Fruit fly (Drosophila melanogaster) whole organism, embryonic: ENCODE results near the gene Hr96.
A peak's percentile ranks its signal among the peaks of the same experiment; 100 is the strongest.

ENCODE experiments used
- CG1024 ChIP-seq: fragments of 200-800 bp; sonication (Bioruptor generic); IDR thresholded peaks from 2 replicates; pipeline ENCODE4 v1.3.6; 2022; ENCODE audit warnings: missing biosample characterization, missing genetic modification characterization
- CG1233 ChIP-seq: fragments of 200-800 bp; sonication (Bioruptor generic); optimal IDR thresholded peaks from 4 replicates; lab custom pipeline; 2018; ENCODE audit warnings: missing biosample characterization, mild to moderate bottlenecking, missing genetic modification characterization
- CG14441 ChIP-seq: fragments of 200-800 bp; sonication (Bioruptor generic); IDR thresholded peaks from 2 replicates; pipeline ENCODE4 v1.3.6; 2022; ENCODE audit warnings: missing biosample characterization, missing genetic modification characterization
- CG14667 ChIP-seq: fragments of 200-800 bp; sonication (Bioruptor generic); IDR thresholded peaks from 2 replicates; pipeline ENCODE4 v1.3.6; 2022; ENCODE audit warnings: missing biosample characterization, missing genetic modification characterization
- CG15601 ChIP-seq: fragments of 200-800 bp; sonication (Bioruptor generic); optimal IDR thresholded peaks from 3 replicates; lab custom pipeline; 2019; ENCODE audit warnings: missing biosample characterization, mild to moderate bottlenecking, missing genetic modification characterization, moderate library complexity
- CG17186 ChIP-seq: fragments of 200-800 bp; sonication (Bioruptor generic); optimal IDR thresholded peaks from 3 replicates; lab custom pipeline; 2017; ENCODE audit warnings: missing biosample characterization, missing genetic modification reagents, missing genetic modification characterization
- CG17829 ChIP-seq: fragments of 200-800 bp; optimal IDR thresholded peaks from 2 replicates; lab custom pipeline; 2019; ENCODE audit warnings: missing biosample characterization, mild to moderate bottlenecking, missing genetic modification characterization, moderate library complexity
- CG17912 ChIP-seq: fragments of 200-800 bp; sonication (Bioruptor generic); optimal IDR thresholded peaks from 2 replicates; lab custom pipeline; 2018; ENCODE audit warnings: missing biosample characterization, mild to moderate bottlenecking, missing genetic modification characterization
- CG18764 ChIP-seq: fragments of 200-800 bp; sonication (Bioruptor generic); optimal IDR thresholded peaks from 3 replicates; lab custom pipeline; 2016; ENCODE audit warnings: missing biosample characterization, missing genetic modification characterization
- CG2199 ChIP-seq: fragments of 200-800 bp; sonication (Bioruptor generic); IDR thresholded peaks from 3 replicates; pipeline ENCODE4 v1.3.6; 2022; ENCODE audit warnings: missing biosample characterization, missing genetic modification characterization
- CG31365 ChIP-seq: fragments of 200-800 bp; sonication (Bioruptor generic); optimal IDR thresholded peaks from 2 replicates; lab custom pipeline; 2018; ENCODE audit warnings: missing biosample characterization, mild to moderate bottlenecking, missing genetic modification characterization
- CG34224 ChIP-seq: fragments of 200-800 bp; sonication (Bioruptor generic); IDR thresholded peaks from 3 replicates; pipeline ENCODE4 v1.3.6; 2022; ENCODE audit warnings: missing biosample characterization, missing genetic modification characterization; ENCODE audit not compliant: partially characterized antibody
- CG4617 ChIP-seq: fragments of 200-800 bp; sonication (Bioruptor generic); optimal IDR thresholded peaks from 3 replicates; lab custom pipeline; 2016; ENCODE audit warnings: missing biosample characterization, missing genetic modification characterization, borderline replicate concordance
- CG4707 ChIP-seq: fragments of 200-800 bp; sonication (Bioruptor generic); optimal IDR thresholded peaks from 2 replicates; lab custom pipeline; 2018; ENCODE audit warnings: missing biosample characterization, mild to moderate bottlenecking, missing genetic modification characterization, moderate library complexity
- CG5953 ChIP-seq: fragments of 200-800 bp; sonication (Bioruptor generic); IDR thresholded peaks from 2 replicates; pipeline ENCODE4 v1.3.6; 2022; ENCODE audit warnings: missing biosample characterization, missing genetic modification characterization
- CG6175 ChIP-seq: fragments of 200-800 bp; sonication (Bioruptor generic); IDR thresholded peaks from 3 replicates; pipeline ENCODE4 v1.3.6; 2022; ENCODE audit warnings: missing biosample characterization, missing genetic modification characterization
- CG6854 ChIP-seq: fragments of 200-800 bp; sonication (Bioruptor generic); optimal IDR thresholded peaks from 3 replicates; lab custom pipeline; 2017; ENCODE audit warnings: missing biosample characterization, mild to moderate bottlenecking, missing genetic modification characterization
- CG7786 ChIP-seq: fragments of 200-800 bp; sonication (Bioruptor generic); optimal IDR thresholded peaks from 2 replicates; lab custom pipeline; 2016; ENCODE audit warnings: missing biosample characterization, missing genetic modification characterization
- CG9215 ChIP-seq: fragments of 200-800 bp; sonication (Bioruptor generic); IDR thresholded peaks from 2 replicates; pipeline ENCODE4 v1.3.6; 2022; ENCODE audit warnings: missing biosample characterization, missing genetic modification characterization
- Camta ChIP-seq: fragments of 200-800 bp; sonication (Bioruptor generic); optimal IDR thresholded peaks from 2 replicates; lab custom pipeline; 2016; ENCODE audit warnings: missing biosample characterization, missing genetic modification characterization
- Chrac-16 ChIP-seq: fragments of 200-800 bp; sonication (Bioruptor generic); optimal IDR thresholded peaks from 3 replicates; lab custom pipeline; 2016; ENCODE audit warnings: missing biosample characterization, missing genetic modification characterization
- CkIIα-i1 ChIP-seq: fragments of 200-800 bp; sonication (Bioruptor generic); IDR thresholded peaks from 2 replicates; pipeline ENCODE4 v1.3.6; 2022; ENCODE audit warnings: missing biosample characterization, missing genetic modification characterization
- Dll ChIP-seq: fragments of 200-800 bp; sonication (Bioruptor generic); IDR thresholded peaks from 4 replicates; pipeline ENCODE4 v1.3.6; 2022; ENCODE audit warnings: missing biosample characterization, missing genetic modification characterization; ENCODE audit not compliant: partially characterized antibody
- Eip74EF ChIP-seq, 2 experiments: fragments of 200-800 bp in 1 of 2; fragments of >200 bp in 1 of 2; sonication (Bioruptor generic) in 1 of 2; optimal IDR thresholded peaks; 2 replicates each; lab custom pipeline; 2017 to 2019; ENCODE audit warnings: missing biosample characterization in 2 of 2, missing genetic modification characterization in 2 of 2, mild to moderate bottlenecking in 1 of 2, moderate library complexity in 1 of 2
- HmgZ ChIP-seq: fragments of 200-800 bp; sonication (Bioruptor generic); optimal IDR thresholded peaks from 2 replicates; lab custom pipeline; 2018; ENCODE audit warnings: missing biosample characterization, mild to moderate bottlenecking, missing genetic modification characterization
- MBD-R2 ChIP-seq: fragments of 200-800 bp; sonication (Bioruptor generic); IDR thresholded peaks from 2 replicates; pipeline ENCODE4 v1.3.6; 2022; ENCODE audit warnings: missing biosample characterization, missing genetic modification characterization
- MTF-1 ChIP-seq: fragments of 200-800 bp; sonication (Bioruptor generic); optimal IDR thresholded peaks from 2 replicates; lab custom pipeline; 2018; ENCODE audit warnings: missing biosample characterization, mild to moderate bottlenecking, missing genetic modification characterization, borderline replicate concordance
- Max ChIP-seq: fragments of 200-800 bp; sonication (Bioruptor generic); optimal IDR thresholded peaks from 2 replicates; lab custom pipeline; 2016; ENCODE audit warnings: missing biosample characterization, mild to moderate bottlenecking, missing genetic modification characterization
- Med ChIP-seq: fragments of 200-800 bp; sonication (Bioruptor generic); peaks from one replicate; lab custom pipeline; 2016; ENCODE audit warnings: missing biosample characterization, missing genetic modification characterization, mild to moderate bottlenecking, inconsistent platforms, moderate library complexity
- NFAT ChIP-seq: fragments of 200-800 bp; sonication (Bioruptor generic); IDR thresholded peaks from 2 replicates; pipeline ENCODE4 v1.3.6; 2022; ENCODE audit warnings: missing biosample characterization, missing genetic modification characterization
- PHDP ChIP-seq: fragments of 200-800 bp; sonication (Bioruptor generic); optimal IDR thresholded peaks from 3 replicates; lab custom pipeline; 2018; ENCODE audit warnings: missing biosample characterization, mild to moderate bottlenecking, missing genetic modification characterization, moderate library complexity
- al ChIP-seq: fragments of 200-800 bp; sonication (Bioruptor generic); IDR thresholded peaks from 2 replicates; pipeline ENCODE4 v1.3.6; 2022; ENCODE audit warnings: missing biosample characterization, missing genetic modification characterization
- ato ChIP-seq: fragments of 200-800 bp; sonication (Bioruptor generic); IDR thresholded peaks from 2 replicates; pipeline ENCODE4 v1.3.6; 2022; ENCODE audit warnings: missing biosample characterization, missing genetic modification characterization; ENCODE audit not compliant: partially characterized antibody
- cwo ChIP-seq: fragments of 200-800 bp; sonication (Bioruptor generic); optimal IDR thresholded peaks from 3 replicates; lab custom pipeline; 2017; ENCODE audit warnings: missing biosample characterization, missing genetic modification characterization, mild to moderate bottlenecking, moderate library complexity, missing genetic modification reagents
- da ChIP-seq: fragments of 200-800 bp; sonication (Bioruptor generic); optimal IDR thresholded peaks from 2 replicates; lab custom pipeline; 2016; ENCODE audit warnings: missing biosample characterization, missing genetic modification characterization
- dmrt99B ChIP-seq: fragments of 200-800 bp; sonication (Bioruptor generic); optimal IDR thresholded peaks from 2 replicates; lab custom pipeline; 2018; ENCODE audit warnings: missing biosample characterization, mild to moderate bottlenecking, missing genetic modification characterization, moderate library complexity
- dpn ChIP-seq, 2 experiments: fragments of 200-800 bp; sonication (Bioruptor generic); optimal IDR thresholded peaks; 3 replicates each; lab custom pipeline; 2016; ENCODE audit warnings: missing biosample characterization in 2 of 2, missing genetic modification characterization in 2 of 2
- eve ChIP-seq, 2 experiments: fragments of >200 bp; optimal IDR thresholded peaks; 2 replicates each; lab custom pipeline; 2017; ENCODE audit warnings: missing biosample characterization in 2 of 2, missing genetic modification characterization in 2 of 2
- grau ChIP-seq: fragments of 200-800 bp; optimal IDR thresholded peaks from 3 replicates; lab custom pipeline; 2019; ENCODE audit warnings: missing biosample characterization, mild to moderate bottlenecking, missing genetic modification characterization, moderate library complexity
- lbe ChIP-seq: fragments of 200-800 bp; sonication (Bioruptor generic); optimal IDR thresholded peaks from 2 replicates; lab custom pipeline; 2016; ENCODE audit warnings: missing biosample characterization, mild to moderate bottlenecking, missing genetic modification characterization
- lola ChIP-seq, 3 experiments: fragments of >200 bp in 2 of 3; fragments of 200-800 bp in 1 of 3; sonication (Bioruptor generic) in 1 of 3; optimal IDR thresholded peaks; 2 replicates each; lab custom pipeline; 2017 to 2019; ENCODE audit warnings: missing biosample characterization in 3 of 3, missing genetic modification characterization in 3 of 3, mild to moderate bottlenecking in 1 of 3, moderate library complexity in 1 of 3
- peb ChIP-seq: fragments of 200-800 bp; sonication (Bioruptor generic); IDR thresholded peaks from 2 replicates; pipeline ENCODE4 v1.3.6; 2022; ENCODE audit warnings: missing biosample characterization, missing genetic modification characterization
- phol ChIP-seq: fragments of 200-800 bp; sonication (Bioruptor generic); optimal IDR thresholded peaks from 3 replicates; lab custom pipeline; 2018; ENCODE audit warnings: missing biosample characterization, mild to moderate bottlenecking, missing genetic modification characterization, moderate library complexity
- pros ChIP-seq: fragments of 200-800 bp; sonication (Bioruptor generic); optimal IDR thresholded peaks from 3 replicates; lab custom pipeline; 2019; ENCODE audit warnings: missing biosample characterization, mild to moderate bottlenecking, missing genetic modification characterization, moderate library complexity
- repo ChIP-seq: fragments of 200-800 bp; sonication (Bioruptor generic); optimal IDR thresholded peaks from 2 replicates; lab custom pipeline; 2016; ENCODE audit warnings: missing biosample characterization, missing genetic modification characterization
- sens ChIP-seq: fragments of 200-800 bp; sonication (Bioruptor generic); peaks from one replicate; lab custom pipeline; 2016; ENCODE audit warnings: missing biosample characterization, missing genetic modification characterization
- stwl ChIP-seq: fragments of 200-800 bp; sonication (Bioruptor generic); optimal IDR thresholded peaks from 3 replicates; lab custom pipeline; 2018; ENCODE audit warnings: missing biosample characterization, mild to moderate bottlenecking, missing genetic modification characterization, moderate library complexity
- tna ChIP-seq: fragments of 200-800 bp; sonication (Bioruptor generic); IDR thresholded peaks from 2 replicates; pipeline ENCODE4 v1.3.6; 2022; ENCODE audit warnings: missing biosample characterization, missing genetic modification characterization; ENCODE audit not compliant: partially characterized antibody
- tup ChIP-seq: fragments of 200-800 bp; sonication (Bioruptor generic); optimal IDR thresholded peaks from 2 replicates; lab custom pipeline; 2016; ENCODE audit warnings: missing biosample characterization, mild to moderate bottlenecking, missing genetic modification characterization, moderate library complexity
- twi ChIP-seq: fragments of 200-800 bp; optimal IDR thresholded peaks from 2 replicates; lab custom pipeline; 2019; ENCODE audit warnings: missing biosample characterization, mild to moderate bottlenecking, missing genetic modification characterization, moderate library complexity

The Hr96 gene

DNA sequence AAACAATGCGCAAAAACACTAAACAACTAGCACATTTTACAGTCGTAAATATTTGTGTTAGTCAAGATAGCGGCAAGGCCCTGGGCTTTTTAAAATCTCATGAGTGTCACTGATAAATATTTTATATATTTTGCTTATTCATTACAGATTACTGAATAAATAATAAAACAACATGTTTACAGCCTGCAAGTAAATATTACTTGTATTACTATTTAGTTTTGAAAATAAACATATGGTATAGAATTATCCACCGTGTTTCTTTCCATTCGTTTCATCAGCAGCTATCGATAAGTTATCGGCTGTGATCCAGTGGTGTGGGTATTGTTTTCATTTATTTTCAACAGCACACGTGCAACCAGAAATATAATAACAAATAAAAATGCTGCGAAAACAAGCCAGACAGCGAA, 49.5 kb downstream of the Hr96 start, which contains the start of the genes shams and CG11920:
shams (minus strand) TSS at position 50 of the 407 bp plus-strand sequence.
CG11920 (plus strand) TSS at position 320 of the 407 bp plus-strand sequence.
- no peak for TF ChIP-seq dmrt99B (tag; lab: Kevin White, UChicago)
- TF ChIP-seq pros (GFP tag; lab: Kevin White, UChicago) = no peak
- no peak for TF ChIP-seq al (GFP tag; lab: Robert Waterston, UW)
- peak; percentile 40 for TF ChIP-seq cwo
- no peak for TF ChIP-seq CG7786 (GFP tag; lab: Kevin White, UChicago)
- TF ChIP-seq CG6854 (GFP tag; lab: Kevin White, UChicago) = no peak
- peak; percentile 57; the same call in 1 of the 2 replicates for TF ChIP-seq ato (GFP tag; lab: Robert Waterston, UW)
- TF ChIP-seq CG31365 (tag; lab: Kevin White, UChicago) = no peak
- TF ChIP-seq CkIIα-i1 (GFP tag; lab: Robert Waterston, UW) = no peak
- peak; percentile 10 for TF ChIP-seq phol
- TF ChIP-seq CG14441 (GFP tag; lab: Robert Waterston, UW) = no peak
- TF ChIP-seq MBD-R2 (GFP tag; lab: Robert Waterston, UW) = peak; percentile 62; the same call in 1 of the 2 replicates
- TF ChIP-seq stwl (tag; lab: Kevin White, UChicago) = peak; percentile 52
- no peak for TF ChIP-seq CG18764
- TF ChIP-seq CG15601 (tag; lab: Kevin White, UChicago) = peak; percentile 42
- peak; percentile 32 for TF ChIP-seq grau (tag; lab: Kevin White, UChicago)
- peak; percentile 14 for TF ChIP-seq CG17186 (GFP tag; lab: Kevin White, UChicago)
- no peak for TF ChIP-seq MTF-1 (GFP tag; lab: Kevin White, UChicago)
- TF ChIP-seq repo = no peak
- 0 out of 2 replicates have a peak, but pooled peaks have one; percentile 37 for TF ChIP-seq tna (GFP tag; lab: Robert Waterston, UW)
- peak; percentile 79 for TF ChIP-seq Med
- no peak for TF ChIP-seq CG1233 (GFP tag; lab: Kevin White, UChicago)
- TF ChIP-seq sens (GFP tag; lab: Kevin White, UChicago) = peak; percentile 80
- TF ChIP-seq CG34224 (GFP tag; lab: Robert Waterston, UW) = peak; percentile 73; the same call in 1 of the 3 replicates
- TF ChIP-seq CG14667 = no peak
- TF ChIP-seq peb = no peak
- TF ChIP-seq CG4617 (GFP tag; lab: Kevin White, UChicago) = peak; percentile 60
- TF ChIP-seq Eip74EF (GFP tag; optimal IDR thresholded peaks at IDR 0.05; lab: Kevin White, UChicago) = no peak
- TF ChIP-seq Dll (GFP tag; lab: Robert Waterston, UW) = peak; percentile 73; the same call in 3 of the 4 replicates
- peak; percentile 23 for TF ChIP-seq HmgZ (tag; lab: Kevin White, UChicago)
- no peak for TF ChIP-seq CG6175 (GFP tag; lab: Robert Waterston, UW)
- TF ChIP-seq eve (GFP tag; optimal IDR thresholded peaks at IDR 0.05; lab: Kevin White, UChicago) = no peak
- peak; percentile 68 for TF ChIP-seq Max (GFP tag; lab: Kevin White, UChicago)
- no peak for TF ChIP-seq CG17912 (GFP tag; lab: Kevin White, UChicago)
- no peak for TF ChIP-seq CG2199
- TF ChIP-seq CG1024 (GFP tag; lab: Robert Waterston, UW) = no peak
- no peak for TF ChIP-seq CG4707 (GFP tag; lab: Kevin White, UChicago)
- TF ChIP-seq NFAT (GFP tag; lab: Robert Waterston, UW) = no peak
- TF ChIP-seq dpn (GFP tag; optimal IDR thresholded peaks at IDR 0.05; lab: Kevin White, UChicago) = peak in 1 of 2 experiments; percentile 6
- no peak for TF ChIP-seq tup (GFP tag; lab: Kevin White, UChicago)
- TF ChIP-seq Camta (GFP tag; lab: Kevin White, UChicago) = no peak
- peak; percentile 69 for TF ChIP-seq CG17829 (tag; lab: Kevin White, UChicago)
- TF ChIP-seq PHDP (tag; lab: Kevin White, UChicago) = peak; percentile 3
- peak; percentile 45 for TF ChIP-seq twi (tag; lab: Kevin White, UChicago)
- no peak for TF ChIP-seq da (GFP tag; lab: Kevin White, UChicago)
- peak in 1 of 3 experiments; percentile 25 for TF ChIP-seq lola (GFP tag; optimal IDR thresholded peaks at IDR 0.05; lab: Kevin White, UChicago)
- peak; percentile 1 for TF ChIP-seq Chrac-16
- TF ChIP-seq CG9215 (GFP tag; lab: Robert Waterston, UW) = no peak
- TF ChIP-seq CG5953 (GFP tag; lab: Robert Waterston, UW) = no peak
- TF ChIP-seq lbe = peak; percentile 59
